Worm (Caenorhabditis elegans) whole organism, early embryonic: ENCODE measurements around the gene irld-22.

ENCODE experiments used
- B0310.2 ChIP-seq: sonication (generic microtip); optimal IDR thresholded peaks from 2 replicates; lab custom pipeline; 2016; ENCODE audit warnings: mild to moderate bottlenecking, missing genetic modification characterization, missing compliant biosample characterization
- aly-1 ChIP-seq: sonication (generic microtip); optimal IDR thresholded peaks from 2 replicates; lab custom pipeline; 2016; ENCODE audit warnings: missing genetic modification characterization, missing compliant biosample characterization
- ama-1 ChIP-seq: fragments of 150-350 bp; optimal IDR thresholded peaks from 2 replicates; lab custom pipeline; 2014
- ceh-13 ChIP-seq: fragments of 200-800 bp; sonication (Bioruptor generic); optimal IDR thresholded peaks from 2 replicates; lab custom pipeline; 2018; ENCODE audit warnings: mild to moderate bottlenecking, missing genetic modification characterization, missing compliant biosample characterization
- ets-7 ChIP-seq: sonication (generic microtip); optimal IDR thresholded peaks from 2 replicates; lab custom pipeline; 2016; ENCODE audit warnings: missing genotype, missing genetic modification characterization, missing compliant biosample characterization
- flt-1 ChIP-seq: fragments of 200-800 bp; sonication (Bioruptor generic); IDR thresholded peaks from 2 replicates; pipeline ENCODE4 v1.3.6; 2022; ENCODE audit warnings: missing genetic modification characterization, missing compliant biosample characterization
- hmbx-1 ChIP-seq: sonication (generic microtip); optimal IDR thresholded peaks from 2 replicates; lab custom pipeline; 2016; ENCODE audit warnings: mild to moderate bottlenecking, missing genetic modification characterization, missing compliant biosample characterization
- hmg-4 ChIP-seq: fragments of 200-800 bp; sonication (Bioruptor generic); optimal IDR thresholded peaks from 2 replicates; lab custom pipeline; 2018; ENCODE audit warnings: mild to moderate bottlenecking, missing genetic modification characterization, missing compliant biosample characterization
- hnd-1 ChIP-seq: sonication (generic microtip); optimal IDR thresholded peaks from 2 replicates; lab custom pipeline; 2016; ENCODE audit warnings: missing genetic modification characterization, missing compliant biosample characterization
- sea-1 ChIP-seq: fragments of 200-800 bp; sonication (Bioruptor generic); conservative IDR thresholded peaks from 2 replicates; pipeline ENCODE4 v1.3.6; 2022; ENCODE audit warnings: missing genetic modification characterization, missing compliant biosample characterization

ce11 chrV:3855916-3856315, 44.1 kb downstream of the irld-22 start:
- no peak for TF ChIP-seq hmbx-1 (tag; lab: Kevin White, UChicago)
- no peak for TF ChIP-seq aly-1
- no peak for TF ChIP-seq ama-1 (lab: Kevin White, UChicago)
- TF ChIP-seq hmg-4: no peak
- TF ChIP-seq flt-1 (GFP tag; lab: Robert Waterston, UW): no peak
- no peak for TF ChIP-seq hnd-1
- no peak for TF ChIP-seq sea-1 (GFP tag; lab: Robert Waterston, UW)
- no peak for TF ChIP-seq B0310.2 (tag; lab: Kevin White, UChicago)
- no peak for TF ChIP-seq ceh-13
- no peak for TF ChIP-seq ets-7 (tag; lab: Kevin White, UChicago)
